Worm (Caenorhabditis elegans) whole organism, young adult: ENCODE results near the gene spp-16.

Experiments
- B0336.3 ChIP-seq: fragments of 200-800 bp; sonication (Bioruptor generic); IDR thresholded peaks from 2 replicates; pipeline ENCODE4 v1.3.6; 2022; ENCODE audit warnings: missing genetic modification characterization, missing compliant biosample characterization
- F22D6.2 ChIP-seq: sonication (generic microtip); optimal IDR thresholded peaks from 2 replicates; lab custom pipeline; 2016; ENCODE audit warnings: mild to moderate bottlenecking, missing genetic modification characterization, missing compliant biosample characterization
- F55B11.4 ChIP-seq: sonication (generic microtip); optimal IDR thresholded peaks from 2 replicates; lab custom pipeline; 2016; ENCODE audit warnings: missing compliant biosample characterization, missing genetic modification characterization, borderline replicate concordance; ENCODE audit not compliant: insufficient read depth
- F57A8.1 ChIP-seq: fragments of 200-800 bp; sonication (Bioruptor generic); optimal IDR thresholded peaks from 2 replicates; lab custom pipeline; 2018; ENCODE audit warnings: mild to moderate bottlenecking, missing genetic modification characterization, moderate library complexity, missing compliant biosample characterization
- F57C9.4 ChIP-seq: sonication (generic microtip); optimal IDR thresholded peaks from 2 replicates; lab custom pipeline; 2017; ENCODE audit warnings: mild to moderate bottlenecking, missing genetic modification characterization, missing compliant biosample characterization
- K12H6.12 ChIP-seq: fragments of 200-800 bp; sonication (Bioruptor generic); optimal IDR thresholded peaks from 2 replicates; lab custom pipeline; 2018; ENCODE audit warnings: mild to moderate bottlenecking, missing genetic modification characterization, missing compliant biosample characterization
- T07F8.4 ChIP-seq: sonication (generic microtip); optimal IDR thresholded peaks from 2 replicates; lab custom pipeline; 2016; ENCODE audit warnings: mild to moderate bottlenecking, missing genetic modification characterization, moderate library complexity, missing compliant biosample characterization
- Y67H2A.10 ChIP-seq: fragments of 200-800 bp; sonication (Bioruptor generic); conservative IDR thresholded peaks from 2 replicates; pipeline ENCODE4 v1.3.6; 2022; ENCODE audit warnings: missing genetic modification reagents, missing genetic modification characterization, missing compliant biosample characterization
- Y79H2A.3 ChIP-seq: fragments of 200-800 bp; sonication (Bioruptor generic); conservative IDR thresholded peaks from 2 replicates; pipeline ENCODE4 v1.3.6; 2022; ENCODE audit warnings: missing genetic modification reagents, missing genetic modification characterization, missing compliant biosample characterization
- bed-1 ChIP-seq: fragments of 200-800 bp; sonication (Bioruptor generic); IDR thresholded peaks from 2 replicates; pipeline ENCODE4 v1.3.6; 2022; ENCODE audit warnings: missing genetic modification reagents, missing genetic modification characterization, missing compliant biosample characterization
- ccch-3 ChIP-seq: fragments of 200-800 bp; sonication (Bioruptor generic); optimal IDR thresholded peaks from 2 replicates; lab custom pipeline; 2018; ENCODE audit warnings: mild to moderate bottlenecking, missing genetic modification characterization, missing compliant biosample characterization
- cebp-1 ChIP-seq, 2 experiments: fragments of 200-800 bp in 1 of 2; sonication (Bioruptor generic) in 1 of 2; sonication (generic microtip) in 1 of 2; IDR thresholded peaks in 1 of 2; optimal IDR thresholded peaks in 1 of 2; 2 replicates each; pipeline versions ENCODE4 v1.3.6 to Lab custom; 2017 to 2022; ENCODE audit warnings: missing compliant biosample characterization in 2 of 2, missing genetic modification characterization in 2 of 2, mild to moderate bottlenecking in 1 of 2, missing genetic modification reagents in 1 of 2, moderate library complexity in 1 of 2
- ceh-100 ChIP-seq: fragments of 200-800 bp; sonication (Bioruptor generic); IDR thresholded peaks from 2 replicates; pipeline ENCODE4 v1.3.6; 2022; ENCODE audit warnings: missing genetic modification reagents, missing genetic modification characterization, missing compliant biosample characterization
- die-1 ChIP-seq: sonication (generic microtip); optimal IDR thresholded peaks from 2 replicates; lab custom pipeline; 2016; ENCODE audit warnings: missing genotype, mild to moderate bottlenecking, missing genetic modification characterization, missing compliant biosample characterization
- dpff-1 ChIP-seq: sonication (generic microtip); optimal IDR thresholded peaks from 2 replicates; lab custom pipeline; 2017; ENCODE audit warnings: mild to moderate bottlenecking, missing genetic modification characterization, missing compliant biosample characterization
- hlh-26 ChIP-seq: fragments of 200-800 bp; sonication (Bioruptor generic); conservative IDR thresholded peaks from 2 replicates; pipeline ENCODE4 v1.3.6; 2022; ENCODE audit warnings: missing genetic modification reagents, missing genetic modification characterization, missing compliant biosample characterization
- let-607 ChIP-seq, 2 experiments: fragments of 200-800 bp in 1 of 2; sonication (Bioruptor generic) in 1 of 2; sonication (generic microtip) in 1 of 2; optimal IDR thresholded peaks; 2 replicates each; lab custom pipeline; 2016 to 2018; ENCODE audit warnings: mild to moderate bottlenecking in 2 of 2, missing compliant biosample characterization in 2 of 2, missing genetic modification characterization in 2 of 2, moderate library complexity in 2 of 2, missing genotype in 1 of 2
- lin-26 ChIP-seq: fragments of 200-800 bp; sonication (Bioruptor generic); IDR thresholded peaks from 2 replicates; pipeline ENCODE4 v1.3.6; 2022; ENCODE audit warnings: missing genetic modification reagents, missing genetic modification characterization, missing compliant biosample characterization
- lin-40 ChIP-seq: sonication (generic microtip); optimal IDR thresholded peaks from 2 replicates; lab custom pipeline; 2016; ENCODE audit warnings: missing genetic modification characterization, mild to moderate bottlenecking, missing compliant biosample characterization, missing genotype, missing genetic modification reagents
- lin-54 ChIP-seq: fragments of 200-800 bp; sonication (Bioruptor generic); optimal IDR thresholded peaks from 2 replicates; lab custom pipeline; 2018; ENCODE audit warnings: mild to moderate bottlenecking, missing genetic modification characterization, missing compliant biosample characterization
- madf-3 ChIP-seq: fragments of 200-800 bp; sonication (Bioruptor generic); IDR thresholded peaks from 2 replicates; pipeline ENCODE4 v1.3.6; 2022; ENCODE audit warnings: missing genetic modification reagents, missing genetic modification characterization, missing compliant biosample characterization
- mxl-1 ChIP-seq: sonication (generic microtip); optimal IDR thresholded peaks from 2 replicates; lab custom pipeline; 2016; ENCODE audit warnings: missing genetic modification characterization, missing compliant biosample characterization
- nhr-27 ChIP-seq: fragments of 200-800 bp; sonication (Bioruptor generic); optimal IDR thresholded peaks from 2 replicates; lab custom pipeline; 2018; ENCODE audit warnings: mild to moderate bottlenecking, missing genetic modification characterization, moderate library complexity, missing compliant biosample characterization
- repo-1 ChIP-seq: sonication (generic microtip); optimal IDR thresholded peaks from 2 replicates; lab custom pipeline; 2017; ENCODE audit warnings: mild to moderate bottlenecking, missing genetic modification characterization, missing compliant biosample characterization
- snpc-1.1 ChIP-seq: sonication (generic microtip); optimal IDR thresholded peaks from 2 replicates; lab custom pipeline; 2017; ENCODE audit warnings: missing genetic modification characterization, mild to moderate bottlenecking, missing compliant biosample characterization, antibody characterized with exemption, moderate library complexity, missing genotype, missing genetic modification reagents; ENCODE audit not compliant: insufficient read depth
- xnd-1 ChIP-seq: sonication (generic microtip); optimal IDR thresholded peaks from 2 replicates; lab custom pipeline; 2016; ENCODE audit warnings: missing genotype, missing genetic modification reagents, missing genetic modification characterization, missing compliant biosample characterization
- ztf-26 ChIP-seq: sonication (generic microtip); optimal IDR thresholded peaks from 2 replicates; lab custom pipeline; 2017; ENCODE audit warnings: missing genetic modification characterization, missing compliant biosample characterization
- ztf-3 ChIP-seq: fragments of 200-800 bp; sonication (Bioruptor generic); optimal IDR thresholded peaks from 2 replicates; lab custom pipeline; 2018; ENCODE audit warnings: mild to moderate bottlenecking, missing genetic modification characterization, missing compliant biosample characterization
- ztf-6 ChIP-seq: fragments of 200-800 bp; sonication (Bioruptor generic); IDR thresholded peaks from 2 replicates; pipeline ENCODE4 v1.3.6; 2022; ENCODE audit warnings: missing genetic modification reagents, missing genetic modification characterization, missing compliant biosample characterization

Gene spp-16

ce11 chrV:10909071-10909470, 8.0 kb upstream of the spp-16 start, which contains the start of gene zzz-1:
zzz-1 (minus strand) TSS chrV:10909171.
- TF ChIP-seq F57C9.4 (tag; lab: Kevin White, UChicago) (no peak), repo-1 (tag; lab: Kevin White, UChicago) (no peak), F55B11.4 (tag; lab: Kevin White, UChicago) (no peak), Y67H2A.10 (GFP tag; lab: Robert Waterston, UW) (no peak), nhr-27 (tag; lab: Kevin White, UChicago) (no peak)
- TF ChIP-seq, all 124 proteins: peak for 0

DNA sequence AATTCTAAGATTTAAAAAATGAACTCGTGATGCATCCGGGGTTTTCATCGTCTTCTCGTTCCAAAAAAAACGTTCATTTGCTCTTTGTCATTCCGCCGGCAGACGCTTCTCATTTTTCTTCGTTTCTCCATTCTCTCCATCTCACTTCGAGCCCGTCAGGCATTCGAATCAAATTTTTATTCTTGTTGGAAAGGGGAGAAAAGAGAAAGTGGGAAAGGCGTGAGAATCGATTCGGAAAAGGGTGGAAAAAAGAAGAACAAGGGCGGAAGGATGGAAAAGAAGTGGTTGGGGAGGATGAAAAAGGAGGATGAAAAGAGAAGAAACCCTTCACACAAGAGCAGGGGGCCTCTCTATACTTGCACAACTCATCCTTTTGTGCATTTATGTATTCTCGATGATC, 3.7 kb upstream of the spp-16 start:
- TF ChIP-seq madf-3 (GFP tag; lab: Robert Waterston, UW), result no peak
- no peak for TF ChIP-seq F57A8.1 (GFP tag; lab: Kevin White, UChicago)
- TF ChIP-seq B0336.3, result no peak
- no peak for TF ChIP-seq F22D6.2 (tag; lab: Kevin White, UChicago)
- TF ChIP-seq repo-1 (tag; lab: Kevin White, UChicago), result no peak
- no peak for TF ChIP-seq T07F8.4 (tag; lab: Kevin White, UChicago)
- TF ChIP-seq snpc-1.1 (tag; lab: Kevin White, UChicago), result no peak
- no peak for TF ChIP-seq dpff-1 (tag; lab: Kevin White, UChicago)
- no peak for TF ChIP-seq let-607 (tag; optimal IDR thresholded peaks at IDR 0.05; lab: Kevin White, UChicago)

ce11 chrV:10903748-10904147, 2.6 kb upstream of the spp-16 start, which contains the start of gene F32D8.15:
F32D8.15 (plus strand) TSS chrV:10904048.
- no peak for TF ChIP-seq ztf-3
- no peak for TF ChIP-seq lin-54 (GFP tag; lab: Kevin White, UChicago)
- TF ChIP-seq ztf-26 (tag; lab: Kevin White, UChicago), result no peak
- TF ChIP-seq mxl-1 (tag; lab: Kevin White, UChicago), result no peak
- TF ChIP-seq F22D6.2 (tag; lab: Kevin White, UChicago), result no peak
- TF ChIP-seq nhr-27 (tag; lab: Kevin White, UChicago), result no peak
- TF ChIP-seq bed-1 (GFP tag; lab: Robert Waterston, UW), result no peak
- TF ChIP-seq ceh-100 (GFP tag; lab: Robert Waterston, UW), result no peak
- TF ChIP-seq lin-40, result no peak
- no peak for TF ChIP-seq Y79H2A.3 (GFP tag; lab: Robert Waterston, UW)
- no peak for TF ChIP-seq ccch-3
- no peak for TF ChIP-seq xnd-1 (tag; lab: Kevin White, UChicago)

DNA sequence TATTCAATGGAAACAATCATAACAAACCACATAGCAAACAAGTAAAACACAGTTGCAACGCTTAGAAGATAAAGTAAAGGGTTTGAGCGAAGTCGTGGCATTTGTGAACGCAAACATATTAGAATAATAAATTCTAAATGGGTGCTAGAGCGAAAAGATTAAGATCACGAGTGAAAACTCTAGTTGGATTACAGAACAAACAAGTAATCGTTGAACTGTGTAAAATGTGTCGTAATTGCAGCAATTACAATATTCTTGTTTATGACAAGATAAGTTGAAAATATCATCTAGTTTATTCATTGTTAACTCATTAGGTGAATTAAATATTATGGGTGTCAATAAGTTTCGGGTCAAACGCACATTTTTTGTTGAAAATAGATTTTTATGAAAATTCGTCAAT, 1.6 kb upstream of the spp-16 start, which contains the start of gene F32D8.8:
Gene F32D8.8, minus strand, starts transcription at position 101 of the 400 bp plus-strand sequence.
- TF ChIP-seq hlh-26, result no peak
- no peak for TF ChIP-seq T07F8.4 (tag; lab: Kevin White, UChicago)
- no peak for TF ChIP-seq Y79H2A.3 (GFP tag; lab: Robert Waterston, UW)

DNA sequence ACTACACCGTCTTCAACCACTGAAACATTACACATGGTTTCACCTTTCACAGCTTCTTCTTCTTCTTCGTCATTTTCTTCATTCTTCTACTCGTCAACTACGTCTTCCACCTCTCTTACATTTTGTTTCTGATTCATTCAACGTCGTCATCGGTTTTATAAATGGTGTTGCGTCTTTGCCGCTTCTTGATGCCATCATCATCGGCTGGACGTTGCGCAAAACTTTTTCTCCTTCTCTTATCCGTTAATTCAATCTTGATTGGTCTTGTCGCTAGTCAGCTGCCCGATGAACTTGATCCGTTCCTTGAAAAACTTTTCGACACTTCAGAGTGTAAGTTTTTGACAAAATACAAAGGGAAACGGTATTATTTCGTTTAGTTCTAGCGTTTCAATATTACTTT, 2.5 kb downstream of the spp-16 start:
- TF ChIP-seq ztf-6 (GFP tag; lab: Robert Waterston, UW) (no peak), K12H6.12 (tag; lab: Kevin White, UChicago) (no peak), lin-26 (GFP tag; lab: Robert Waterston, UW) (no peak), die-1 (tag; lab: Kevin White, UChicago) (no peak), cebp-1 (GFP tag; IDR thresholded peaks at IDR 0.05; lab: Robert Waterston, UW) (no peak), cebp-1 (tag; optimal IDR thresholded peaks at IDR 0.05; lab: Kevin White, UChicago) (no peak)
- TF ChIP-seq, all 124 proteins: peak for 0
